Worm (Caenorhabditis elegans) whole organism, young adult: Measurements from ENCODE around the gene mes-6.

Experiments used
- B0019.2 ChIP-seq: fragments of 200-800 bp; sonication (Bioruptor generic); conservative IDR thresholded peaks from 2 replicates; pipeline ENCODE4 v1.3.6; 2022; ENCODE audit warnings: missing genetic modification reagents, missing genetic modification characterization, missing compliant biosample characterization
- B0336.3 ChIP-seq: fragments of 200-800 bp; sonication (Bioruptor generic); IDR thresholded peaks from 2 replicates; pipeline ENCODE4 v1.3.6; 2022; ENCODE audit warnings: missing genetic modification characterization, missing compliant biosample characterization
- F23B12.7 ChIP-seq: sonication (generic microtip); optimal IDR thresholded peaks from 2 replicates; lab custom pipeline; 2017; ENCODE audit warnings: missing genetic modification characterization, mild to moderate bottlenecking, missing compliant biosample characterization, antibody characterized with exemption, moderate library complexity; ENCODE audit not compliant: insufficient read depth
- F49E8.2 ChIP-seq: sonication (generic microtip); optimal IDR thresholded peaks from 3 replicates; lab custom pipeline; 2017; ENCODE audit warnings: missing genetic modification characterization, mild to moderate bottlenecking, missing compliant biosample characterization, antibody characterized with exemption, moderate library complexity; ENCODE audit not compliant: insufficient read depth
- F52B5.7 ChIP-seq: sonication (generic microtip); optimal IDR thresholded peaks from 2 replicates; lab custom pipeline; 2016; ENCODE audit warnings: mild to moderate bottlenecking, missing genetic modification characterization, missing compliant biosample characterization
- F57A8.1 ChIP-seq: fragments of 200-800 bp; sonication (Bioruptor generic); optimal IDR thresholded peaks from 2 replicates; lab custom pipeline; 2018; ENCODE audit warnings: mild to moderate bottlenecking, missing genetic modification characterization, moderate library complexity, missing compliant biosample characterization
- K11D2.4 ChIP-seq: fragments of 200-800 bp; sonication (Bioruptor generic); IDR thresholded peaks from 2 replicates; pipeline ENCODE4 v1.3.6; 2022; ENCODE audit warnings: missing genetic modification reagents, missing genetic modification characterization, missing compliant biosample characterization
- Y67H2A.10 ChIP-seq: fragments of 200-800 bp; sonication (Bioruptor generic); conservative IDR thresholded peaks from 2 replicates; pipeline ENCODE4 v1.3.6; 2022; ENCODE audit warnings: missing genetic modification reagents, missing genetic modification characterization, missing compliant biosample characterization
- aptf-2 ChIP-seq: fragments of 200-800 bp; sonication (Bioruptor generic); conservative IDR thresholded peaks from 2 replicates; pipeline ENCODE4 v1.3.6; 2022; ENCODE audit warnings: missing genetic modification reagents, missing genetic modification characterization, missing compliant biosample characterization
- atf-7 ChIP-seq: sonication (generic microtip); optimal IDR thresholded peaks from 2 replicates; lab custom pipeline; 2017; ENCODE audit warnings: mild to moderate bottlenecking, missing genetic modification characterization, missing compliant biosample characterization
- bed-1 ChIP-seq: fragments of 200-800 bp; sonication (Bioruptor generic); IDR thresholded peaks from 2 replicates; pipeline ENCODE4 v1.3.6; 2022; ENCODE audit warnings: missing genetic modification reagents, missing genetic modification characterization, missing compliant biosample characterization
- ceh-58 ChIP-seq: fragments of 200-800 bp; sonication (Bioruptor generic); IDR thresholded peaks from 2 replicates; pipeline ENCODE4 v1.3.6; 2022; ENCODE audit warnings: missing genetic modification characterization, missing compliant biosample characterization
- dox-1 ChIP-seq: fragments of 200-800 bp; sonication (Bioruptor generic); IDR thresholded peaks from 2 replicates; pipeline ENCODE4 v1.3.6; 2022; ENCODE audit warnings: missing genetic modification reagents, missing genetic modification characterization, missing compliant biosample characterization
- dpl-1 ChIP-seq: fragments of 150-350 bp; optimal IDR thresholded peaks from 2 replicates; lab custom pipeline; 2014; ENCODE audit warnings: missing biosample characterization, missing genetic modification reagents, missing genetic modification characterization
- egl-18 ChIP-seq: fragments of 200-800 bp; sonication (Bioruptor generic); IDR thresholded peaks from 2 replicates; pipeline ENCODE4 v1.3.6; 2022; ENCODE audit warnings: missing genetic modification reagents, missing genetic modification characterization, missing compliant biosample characterization
- egl-44 ChIP-seq: fragments of 200-800 bp; sonication (Bioruptor generic); IDR thresholded peaks from 2 replicates; pipeline ENCODE4 v1.3.6; 2022; ENCODE audit warnings: missing genetic modification reagents, missing genetic modification characterization, missing compliant biosample characterization
- ekl-4 ChIP-seq: fragments of 200-800 bp; sonication (Bioruptor generic); IDR thresholded peaks from 2 replicates; pipeline ENCODE4 v1.3.6; 2022; ENCODE audit warnings: missing genetic modification reagents, missing genetic modification characterization, missing compliant biosample characterization
- ets-4 ChIP-seq: fragments of 200-800 bp; sonication (Bioruptor generic); optimal IDR thresholded peaks from 2 replicates; lab custom pipeline; 2018; ENCODE audit warnings: mild to moderate bottlenecking, missing genetic modification characterization, missing compliant biosample characterization
- hmg-1.2 ChIP-seq: fragments of 200-800 bp; sonication (Bioruptor generic); IDR thresholded peaks from 2 replicates; pipeline ENCODE4 v1.3.6; 2022; ENCODE audit warnings: missing genetic modification reagents, missing genetic modification characterization, missing compliant biosample characterization
- let-526 ChIP-seq: fragments of 200-800 bp; sonication (Bioruptor generic); IDR thresholded peaks from 2 replicates; pipeline ENCODE4 v1.3.6; 2022; ENCODE audit warnings: missing genetic modification reagents, missing genetic modification characterization, missing compliant biosample characterization
- let-607 ChIP-seq, 2 experiments: fragments of 200-800 bp in 1 of 2; sonication (Bioruptor generic) in 1 of 2; sonication (generic microtip) in 1 of 2; optimal IDR thresholded peaks; 2 replicates each; lab custom pipeline; 2016 to 2018; ENCODE audit warnings: mild to moderate bottlenecking in 2 of 2, missing compliant biosample characterization in 2 of 2, missing genetic modification characterization in 2 of 2, moderate library complexity in 2 of 2, missing genotype in 1 of 2
- lin-35 ChIP-seq, 3 experiments: fragments of 150-350 bp in 2 of 3; sonication (generic microtip) in 1 of 3; optimal IDR thresholded peaks; 2 replicates each; lab custom pipeline; 2014 to 2018; ENCODE audit warnings: missing biosample characterization in 3 of 3, missing genetic modification characterization in 3 of 3, missing genetic modification reagents in 3 of 3
- lin-54 ChIP-seq: fragments of 200-800 bp; sonication (Bioruptor generic); optimal IDR thresholded peaks from 2 replicates; lab custom pipeline; 2018; ENCODE audit warnings: mild to moderate bottlenecking, missing genetic modification characterization, missing compliant biosample characterization
- lsl-1 ChIP-seq: fragments of 200-800 bp; sonication (Bioruptor generic); optimal IDR thresholded peaks from 2 replicates; lab custom pipeline; 2018; ENCODE audit warnings: mild to moderate bottlenecking, missing genetic modification characterization, moderate library complexity, missing compliant biosample characterization
- madf-8 ChIP-seq: fragments of 200-800 bp; sonication (Bioruptor generic); conservative IDR thresholded peaks from 2 replicates; pipeline ENCODE4 v1.3.6; 2022; ENCODE audit warnings: missing genetic modification reagents, missing genetic modification characterization, missing compliant biosample characterization
- mel-28 ChIP-seq: sonication (generic microtip); optimal IDR thresholded peaks from 2 replicates; lab custom pipeline; 2016; ENCODE audit warnings: borderline replicate concordance, mild to moderate bottlenecking, missing genetic modification characterization, missing compliant biosample characterization
- nhr-80 ChIP-seq: sonication (generic microtip); optimal IDR thresholded peaks from 2 replicates; lab custom pipeline; 2016; ENCODE audit warnings: missing genetic modification characterization, missing compliant biosample characterization
- nhr-90 ChIP-seq: sonication (generic microtip); optimal IDR thresholded peaks from 2 replicates; lab custom pipeline; 2016; ENCODE audit warnings: missing genotype, mild to moderate bottlenecking, missing genetic modification characterization, missing compliant biosample characterization
- snpc-1.1 ChIP-seq: sonication (generic microtip); optimal IDR thresholded peaks from 2 replicates; lab custom pipeline; 2017; ENCODE audit warnings: missing genetic modification characterization, mild to moderate bottlenecking, missing compliant biosample characterization, antibody characterized with exemption, moderate library complexity, missing genotype, missing genetic modification reagents; ENCODE audit not compliant: insufficient read depth
- snpc-1.3 ChIP-seq: sonication (generic microtip); optimal IDR thresholded peaks from 2 replicates; lab custom pipeline; 2017; ENCODE audit warnings: missing genetic modification characterization, mild to moderate bottlenecking, missing compliant biosample characterization, antibody characterized with exemption, moderate library complexity, missing genotype, missing genetic modification reagents; ENCODE audit not compliant: insufficient read depth
- snpc-4 ChIP-seq, 5 experiments: fragments of 150-350 bp in 1 of 5; sonication (generic microtip) in 4 of 5; optimal IDR thresholded peaks; 2 replicates each; lab custom pipeline; 2014 to 2018; ENCODE audit warnings: missing genetic modification characterization in 5 of 5, missing biosample characterization in 3 of 5, antibody characterized with exemption in 2 of 5, mild to moderate bottlenecking in 2 of 5, missing compliant biosample characterization in 2 of 5, missing genotype in 2 of 5, moderate library complexity in 2 of 5, missing genetic modification reagents in 1 of 5
- tbp1 ChIP-seq: fragments of 200-800 bp; sonication (Bioruptor generic); optimal IDR thresholded peaks from 2 replicates; lab custom pipeline; 2018; ENCODE audit warnings: mild to moderate bottlenecking, missing genetic modification characterization, missing compliant biosample characterization
- tlf-1 ChIP-seq: fragments of 200-800 bp; sonication (Bioruptor generic); optimal IDR thresholded peaks from 2 replicates; lab custom pipeline; 2018; ENCODE audit warnings: mild to moderate bottlenecking, missing genetic modification characterization, missing compliant biosample characterization
- unc-130 ChIP-seq: sonication (generic microtip); optimal IDR thresholded peaks from 2 replicates; lab custom pipeline; 2016; ENCODE audit warnings: missing genetic modification reagents, missing genetic modification characterization, missing compliant biosample characterization
- zim-3 ChIP-seq: sonication (generic microtip); optimal IDR thresholded peaks from 2 replicates; lab custom pipeline; 2017; ENCODE audit warnings: mild to moderate bottlenecking, missing genetic modification characterization, moderate library complexity, missing compliant biosample characterization
- ztf-25 ChIP-seq: fragments of 200-800 bp; sonication (Bioruptor generic); IDR thresholded peaks from 2 replicates; pipeline ENCODE4 v1.3.6; 2022; ENCODE audit warnings: missing genetic modification reagents, missing genetic modification characterization, missing compliant biosample characterization

The mes-6 gene

DNA sequence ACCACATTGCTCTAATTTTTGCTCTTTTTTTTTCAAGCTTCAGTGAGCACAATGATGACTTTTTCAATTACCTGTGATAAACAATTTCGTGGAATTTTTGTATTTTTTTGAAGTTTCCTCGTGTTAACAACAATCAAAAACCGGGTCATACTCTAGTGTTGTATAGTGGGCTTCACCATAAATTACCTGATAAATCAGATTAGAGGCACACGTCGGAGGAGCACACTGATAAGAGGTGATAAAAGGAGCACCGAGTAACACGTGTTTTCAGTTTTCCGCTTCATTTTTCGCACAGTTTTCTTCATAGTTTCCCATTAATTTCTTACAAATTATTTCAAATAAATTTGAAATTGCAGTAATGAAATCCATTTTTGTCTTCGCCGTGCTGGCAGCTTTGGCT, 29.8 kb upstream of the mes-6 start, which contains the start of gene spp-8:
TSS of gene spp-8 (plus strand) at position 357 of the 400 bp plus-strand sequence.
- TF ChIP-seq nhr-80 (tag; lab: Kevin White, UChicago) (peak; percentile 94), F52B5.7 (tag; lab: Kevin White, UChicago) (no peak), ceh-58 (no peak), let-526 (GFP tag; lab: Robert Waterston, UW) (no peak), ets-4 (GFP tag; lab: Kevin White, UChicago) (peak; percentile 87), tbp1 (peak; percentile 1), K11D2.4 (GFP tag; lab: Robert Waterston, UW) (no peak), lin-54 (GFP tag; lab: Kevin White, UChicago) (no peak), dpl-1 (GFP tag; lab: Kevin White, UChicago) (no peak), unc-130 (GFP tag; lab: Kevin White, UChicago) (no peak), atf-7 (tag; lab: Kevin White, UChicago) (peak; percentile 38), F49E8.2 (tag; lab: Kevin White, UChicago) (no peak), lin-35 (GFP tag; optimal IDR thresholded peaks at IDR 0.05; lab: Kevin White, UChicago) (no peak), egl-18 (no peak), egl-44 (peak; percentile 39; the same call in 1 of the 2 replicates), ekl-4 (GFP tag; lab: Robert Waterston, UW) (no peak), mel-28 (no peak), B0019.2 (GFP tag; lab: Robert Waterston, UW) (no peak), dox-1 (0 out of 2 replicates have a peak, but pooled peaks have one; percentile 22), lsl-1 (no peak), tlf-1 (GFP tag; lab: Kevin White, UChicago) (no peak), aptf-2 (GFP tag; lab: Robert Waterston, UW) (no peak), let-607 (tag; optimal IDR thresholded peaks at IDR 0.05; lab: Kevin White, UChicago) (no peak), F23B12.7 (tag; lab: Kevin White, UChicago) (no peak), snpc-1.3 (no peak), nhr-90 (tag; lab: Kevin White, UChicago) (peak; percentile 41), B0336.3 (no peak), snpc-1.1 (no peak), Y67H2A.10 (GFP tag; lab: Robert Waterston, UW) (no peak), F57A8.1 (GFP tag; lab: Kevin White, UChicago) (no peak), ztf-25 (GFP tag; lab: Robert Waterston, UW) (no peak)

DNA sequence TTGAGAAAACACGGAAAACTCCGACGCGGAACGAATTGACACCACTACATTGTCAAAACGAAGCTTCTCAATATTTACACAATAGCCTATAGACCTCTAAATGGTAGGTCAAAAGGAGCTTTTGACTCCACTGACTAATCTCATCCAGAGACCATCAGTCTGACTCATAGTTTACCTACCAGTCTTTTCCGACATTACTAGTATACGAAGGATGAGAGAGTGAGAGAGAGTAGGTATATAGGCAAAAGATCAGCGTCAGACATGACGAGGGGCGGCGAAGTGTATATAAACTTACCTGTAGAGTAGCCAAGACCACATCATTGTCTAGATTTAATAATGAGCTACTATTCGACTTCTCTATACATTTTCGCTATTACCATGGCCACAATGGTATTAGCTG, 23.9 kb upstream of the mes-6 start, which contains the start of gene srlf-3:
TSS of gene srlf-3 (plus strand) at position 301 of the 400 bp plus-strand sequence.
- no peak for TF ChIP-seq snpc-4 (GFP tag; optimal IDR thresholded peaks at IDR 0.05; lab: Kevin White, UChicago)
- no peak for TF ChIP-seq snpc-4 (tag; optimal IDR thresholded peaks at IDR 0.05; lab: Kevin White, UChicago)
- no peak for TF ChIP-seq zim-3 (tag; lab: Kevin White, UChicago)
- TF ChIP-seq madf-8 (GFP tag; lab: Robert Waterston, UW), result no peak
- TF ChIP-seq hmg-1.2 (GFP tag; lab: Robert Waterston, UW), result no peak
- no peak for TF ChIP-seq bed-1
